Worm (Caenorhabditis elegans): ENCODE measurements around the gene Y113G7A.16.

DNA sequence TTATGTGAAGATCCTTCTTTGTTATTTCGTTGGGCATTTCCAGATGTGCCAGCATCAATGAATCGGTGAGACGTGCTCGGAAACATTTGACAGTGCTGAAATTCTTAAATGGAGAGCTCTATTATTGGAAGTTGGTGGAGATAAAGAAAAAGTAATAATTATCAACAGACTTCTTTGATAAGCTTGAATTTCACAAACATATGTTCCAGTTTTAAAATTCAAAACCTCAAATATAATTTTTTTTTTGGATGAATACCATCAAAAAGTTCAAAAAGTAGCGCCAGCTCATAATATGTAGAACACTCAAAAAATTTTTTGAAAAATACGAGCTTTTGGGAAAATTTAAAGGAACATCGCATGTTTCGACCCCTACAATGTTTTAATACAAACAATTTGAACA lies 43.3 kb upstream of the Y113G7A.16 start, which contains the start of gene Y60A3A.25:
- no peak for TF ChIP-seq ces-1 (GFP tag; optimal IDR thresholded peaks at IDR 0.05)
- no peak for TF ChIP-seq flh-1 (GFP tag; optimal IDR thresholded peaks at IDR 0.05)
- TF ChIP-seq elt-3 (tag; optimal IDR thresholded peaks at IDR 0.05), result no peak
- TF ChIP-seq ceh-39 (tag; optimal IDR thresholded peaks at IDR 0.05), result no peak
- TF ChIP-seq lin-13 (tag; optimal IDR thresholded peaks at IDR 0.05), result no peak
